Fruit fly (Drosophila melanogaster): ENCODE data around the gene CG11911.

Gene CG11911

DNA sequence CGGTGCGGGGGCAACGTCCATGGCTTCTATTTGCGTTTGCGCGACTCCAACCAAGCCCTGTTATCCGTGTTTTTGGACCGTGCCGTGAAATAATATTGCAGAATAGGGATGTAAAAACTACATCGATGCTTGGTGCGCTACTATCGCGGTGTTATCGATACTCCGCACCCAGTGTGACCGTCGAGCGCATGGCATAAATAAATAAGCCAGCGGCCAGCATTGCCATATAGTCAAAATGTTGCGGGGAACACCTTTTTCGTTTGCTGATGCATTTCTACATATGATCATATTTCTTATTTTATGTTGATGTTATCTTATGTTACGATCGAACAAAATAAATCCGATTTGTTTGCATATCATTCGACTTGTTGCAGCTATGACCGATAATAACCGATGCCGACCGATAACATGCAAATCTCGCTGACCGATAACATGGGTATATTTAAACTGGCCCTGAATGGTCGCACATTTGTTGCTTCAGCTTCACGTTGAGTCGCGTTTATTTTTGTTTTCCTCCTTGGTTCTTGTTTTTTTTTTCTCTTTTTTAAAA is 43.9 kb downstream of the CG11911 start, which contains the start of gene smo (continued):
- TF ChIP-seq pum (GFP tag; optimal IDR thresholded peaks at IDR 0.05) (peak; percentile 42), CG13775 (GFP tag; optimal IDR thresholded peaks at IDR 0.05) (peak; percentile 32), sim (GFP tag; IDR thresholded peaks at IDR 0.05) (no peak), pho (GFP tag; optimal IDR thresholded peaks at IDR 0.05) (no peak), Ets65A (GFP tag) (peak; percentile 90), CG9817 (tag; optimal IDR thresholded peaks at IDR 0.05) (no peak), CG31224 (GFP tag; IDR thresholded peaks at IDR 0.05) (no peak), dpn (GFP tag; optimal IDR thresholded peaks at IDR 0.05) (peak; percentile 48 to 52), knrl (GFP tag; IDR thresholded peaks at IDR 0.05; ENCODE audit: partially characterized antibody) (peak; percentile 90), NfI (GFP tag; optimal IDR thresholded peaks at IDR 0.05) (no peak), row (GFP tag; IDR thresholded peaks at IDR 0.05) (peak; percentile 56), crol (GFP tag; IDR thresholded peaks at IDR 0.05) (no peak; the same call in 1 of the 2 replicates), bab2 (GFP tag; optimal IDR thresholded peaks at IDR 0.05) (peak; percentile 30), Rfx (GFP tag; IDR thresholded peaks at IDR 0.05) (peak; percentile 57; the same call in 1 of the 2 replicates), trem (tag; optimal IDR thresholded peaks at IDR 0.05) (peak; percentile 81), sens-2 (GFP tag; IDR thresholded peaks at IDR 0.05) (no peak), CG17912 (GFP tag; optimal IDR thresholded peaks at IDR 0.05) (no peak), wdn (GFP tag; IDR thresholded peaks at IDR 0.05) (no peak), croc (GFP tag; conservative IDR thresholded peaks at IDR 0.05) (no peak), Ravus (GFP tag; IDR thresholded peaks at IDR 0.05) (no peak), CG12236 (GFP tag; optimal IDR thresholded peaks at IDR 0.05) (no peak), HmgZ (tag; optimal IDR thresholded peaks at IDR 0.05) (peak; percentile 70), CG6854 (GFP tag; optimal IDR thresholded peaks at IDR 0.05) (no peak), Atf3 (GFP tag; optimal IDR thresholded peaks at IDR 0.05) (peak; percentile 15), repo (GFP tag; optimal IDR thresholded peaks at IDR 0.05) (peak; percentile 42), Mes4 (GFP tag; optimal IDR thresholded peaks at IDR 0.05) (peak; percentile 29), CG42726 (GFP tag; IDR thresholded peaks at IDR 0.05; ENCODE audit: partially characterized antibody) (peak; percentile 89), Dip3 (GFP tag; optimal IDR thresholded peaks at IDR 0.05) (peak; percentile 36), CkIIα-i1 (GFP tag; IDR thresholded peaks at IDR 0.05) (no peak), hb (GFP tag; IDR thresholded peaks at IDR 0.05; ENCODE audit: partially characterized antibody) (peak; percentile 89), CG14050 (GFP tag; IDR thresholded peaks at IDR 0.05) (no peak), CG15601 (tag; optimal IDR thresholded peaks at IDR 0.05) (peak; percentile 29), CG7271 (tag; optimal IDR thresholded peaks at IDR 0.05) (peak; percentile 16), klu (GFP tag; IDR thresholded peaks at IDR 0.05) (no peak), tna (GFP tag; IDR thresholded peaks at IDR 0.05; ENCODE audit: partially characterized antibody) (peak; percentile 53; the same call in 1 of the 2 replicates), Deaf1 (tag; optimal IDR thresholded peaks at IDR 0.05) (no peak), abd-A (tag; optimal IDR thresholded peaks at IDR 0.05) (no peak), Usf (GFP tag; optimal IDR thresholded peaks at IDR 0.05) (no peak), Side (GFP tag; optimal IDR thresholded peaks at IDR 0.05) (peak; percentile 73), Optix (GFP tag; IDR thresholded peaks at IDR 0.05) (no peak), sima (GFP tag; optimal IDR thresholded peaks at IDR 0.05) (no peak), TFAM (GFP tag; optimal IDR thresholded peaks at IDR 0.05) (no peak), Bteb2 (GFP tag; optimal IDR thresholded peaks at IDR 0.05) (peak; percentile 55), MTF-1 (GFP tag; optimal IDR thresholded peaks at IDR 0.05; ENCODE audit: borderline replicate concordance) (no peak), CG7372 (GFP tag; IDR thresholded peaks at IDR 0.05) (no peak), CG15479 (GFP tag; optimal IDR thresholded peaks at IDR 0.05) (no peak), Asciz (GFP tag; optimal IDR thresholded peaks at IDR 0.05) (no peak), gem (tag; optimal IDR thresholded peaks at IDR 0.05) (no peak), tx (GFP tag; optimal IDR thresholded peaks at IDR 0.05) (no peak), Antp (GFP tag; optimal IDR thresholded peaks at IDR 0.05) (peak; percentile 30), CG14667 (GFP tag; IDR thresholded peaks at IDR 0.05) (no peak)
